Worm (Caenorhabditis elegans) whole organism, L4 larva: ENCODE measurements around the gene Y50D4A.6.

Experiments
- D1046.2 ChIP-seq: fragments of 200-800 bp; sonication (Bioruptor generic); IDR thresholded peaks from 2 replicates; pipeline ENCODE4 v1.3.6; 2022; ENCODE audit warnings: missing genetic modification characterization, missing compliant biosample characterization
- F44E2.7 ChIP-seq: fragments of 200-800 bp; sonication (Bioruptor generic); IDR thresholded peaks from 2 replicates; pipeline ENCODE4 v2.1.2; 2022; ENCODE audit warnings: missing genetic modification characterization, missing compliant biosample characterization
- F49E8.2 ChIP-seq: sonication (generic microtip); optimal IDR thresholded peaks from 2 replicates; lab custom pipeline; 2016; ENCODE audit warnings: missing compliant biosample characterization, mild to moderate bottlenecking, missing genetic modification characterization, borderline replicate concordance
- T20F7.1 ChIP-seq: fragments of 200-800 bp; sonication (Bioruptor generic); optimal IDR thresholded peaks from 2 replicates; lab custom pipeline; 2018; ENCODE audit warnings: mild to moderate bottlenecking, missing genetic modification characterization, missing compliant biosample characterization
- Y48G9A.11 ChIP-seq: fragments of 200-800 bp; sonication (Bioruptor generic); IDR thresholded peaks from 2 replicates; pipeline ENCODE4 v1.3.6; 2022; ENCODE audit warnings: missing genetic modification reagents, missing genetic modification characterization, missing compliant biosample characterization
- Y5F2A.4 ChIP-seq: fragments of 200-800 bp; sonication (Bioruptor generic); optimal IDR thresholded peaks from 2 replicates; lab custom pipeline; 2018; ENCODE audit warnings: mild to moderate bottlenecking, missing genetic modification characterization, missing compliant biosample characterization
- Y75B8A.6 ChIP-seq: fragments of 200-800 bp; sonication (Bioruptor generic); IDR thresholded peaks from 2 replicates; pipeline ENCODE4 v1.3.6; 2022; ENCODE audit warnings: missing genetic modification reagents, missing genetic modification characterization, missing compliant biosample characterization
- aha-1 ChIP-seq: fragments of 150-350 bp; peaks from one replicate; lab custom pipeline; 2014; ENCODE audit warnings: missing biosample characterization, missing genetic modification characterization
- aly-2 ChIP-seq: sonication (generic microtip); optimal IDR thresholded peaks from 2 replicates; lab custom pipeline; 2018; ENCODE audit warnings: missing biosample characterization, missing genetic modification characterization
- ama-1 ChIP-seq: fragments of 150-350 bp; optimal IDR thresholded peaks from 2 replicates; lab custom pipeline; 2014; ENCODE audit warnings: inconsistent platforms, mixed read lengths
- attf-4 ChIP-seq: sonication (generic microtip); optimal IDR thresholded peaks from 3 replicates; lab custom pipeline; 2017; ENCODE audit warnings: missing biosample characterization, missing genetic modification characterization
- ceh-44 ChIP-seq: fragments of 200-800 bp; sonication (Bioruptor generic); IDR thresholded peaks from 2 replicates; pipeline ENCODE4 v1.3.6; 2022; ENCODE audit warnings: missing genetic modification reagents, missing genetic modification characterization, missing compliant biosample characterization
- ctbp-1 ChIP-seq: fragments of 200-800 bp; sonication (Bioruptor generic); IDR thresholded peaks from 2 replicates; pipeline ENCODE4 v1.3.6; 2022; ENCODE audit warnings: missing genetic modification reagents, missing genetic modification characterization, missing compliant biosample characterization
- daf-16 ChIP-seq, 3 experiments: sonication (generic microtip); optimal IDR thresholded peaks; 2 replicates each; lab custom pipeline; 2016 to 2017; ENCODE audit warnings: missing genetic modification characterization in 3 of 3, missing genetic modification reagents in 3 of 3, mild to moderate bottlenecking in 2 of 3, missing compliant biosample characterization in 2 of 3, missing biosample characterization in 1 of 3, moderate library complexity in 1 of 3
- daf-19 ChIP-seq: fragments of 200-800 bp; sonication (Bioruptor generic); conservative IDR thresholded peaks from 2 replicates; pipeline ENCODE4 v1.3.6; 2022; ENCODE audit warnings: missing genetic modification characterization, missing compliant biosample characterization
- dmd-6 ChIP-seq: fragments of 200-800 bp; sonication (Bioruptor generic); IDR thresholded peaks from 2 replicates; pipeline ENCODE4 v1.3.6; 2022; ENCODE audit warnings: missing genetic modification reagents, missing genetic modification characterization, missing compliant biosample characterization
- dpl-1 ChIP-seq: fragments of 150-350 bp; optimal IDR thresholded peaks from 2 replicates; lab custom pipeline; 2014; ENCODE audit warnings: missing biosample characterization, missing genetic modification reagents, missing genetic modification characterization
- dve-1 ChIP-seq: sonication (generic microtip); optimal IDR thresholded peaks from 2 replicates; lab custom pipeline; 2017; ENCODE audit warnings: antibody characterized with exemption, mild to moderate bottlenecking, missing genetic modification characterization, missing compliant biosample characterization; ENCODE audit not compliant: insufficient read depth
- egl-27 ChIP-seq: sonication (generic microtip); optimal IDR thresholded peaks from 3 replicates; lab custom pipeline; 2017; ENCODE audit warnings: missing biosample characterization, missing genetic modification reagents, missing genetic modification characterization
- hlh-30 ChIP-seq: sonication (generic microtip); optimal IDR thresholded peaks from 2 replicates; lab custom pipeline; 2017; ENCODE audit warnings: antibody characterized with exemption, mild to moderate bottlenecking, missing genetic modification characterization, missing compliant biosample characterization; ENCODE audit not compliant: insufficient read depth
- jun-1 ChIP-seq: fragments of 150-350 bp; optimal IDR thresholded peaks from 2 replicates; lab custom pipeline; 2014; ENCODE audit warnings: missing biosample characterization, missing genetic modification reagents, missing genetic modification characterization
- lin-1 ChIP-seq: fragments of 200-800 bp; sonication (Bioruptor generic); IDR thresholded peaks from 2 replicates; pipeline ENCODE4 v1.3.6; 2022; ENCODE audit warnings: missing genetic modification reagents, missing genetic modification characterization, missing compliant biosample characterization
- lin-29 ChIP-seq: fragments of 200-800 bp; sonication (Bioruptor generic); IDR thresholded peaks from 2 replicates; pipeline ENCODE4 v1.3.6; 2022; ENCODE audit warnings: missing genetic modification reagents, missing genetic modification characterization, missing compliant biosample characterization
- lin-39 ChIP-seq: fragments of 150-350 bp; optimal IDR thresholded peaks from 2 replicates; lab custom pipeline; 2014; ENCODE audit warnings: missing biosample characterization, missing genetic modification reagents, missing genetic modification characterization
- lir-3 ChIP-seq: sonication (generic microtip); optimal IDR thresholded peaks from 2 replicates; lab custom pipeline; 2016; ENCODE audit warnings: mild to moderate bottlenecking, missing genetic modification characterization, missing compliant biosample characterization
- madf-9 ChIP-seq: fragments of 200-800 bp; sonication (Bioruptor generic); conservative IDR thresholded peaks from 2 replicates; pipeline ENCODE4 v1.3.6; 2022; ENCODE audit warnings: missing genetic modification reagents, missing genetic modification characterization, missing compliant biosample characterization
- mdt-29 ChIP-seq: fragments of 200-800 bp; sonication (Bioruptor generic); IDR thresholded peaks from 2 replicates; pipeline ENCODE4 v1.3.6; 2022; ENCODE audit warnings: missing genetic modification reagents, missing genetic modification characterization, missing compliant biosample characterization
- mep-1 ChIP-seq: fragments of 150-350 bp; sonication (generic microtip); optimal IDR thresholded peaks from 3 replicates; lab custom pipeline; 2014; ENCODE audit warnings: missing biosample characterization, missing genetic modification characterization
- mxl-2 ChIP-seq: fragments of 200-800 bp; sonication (Bioruptor generic); conservative IDR thresholded peaks from 2 replicates; pipeline ENCODE4 v1.3.6; 2022; ENCODE audit warnings: missing genetic modification reagents, missing genetic modification characterization, missing compliant biosample characterization
- nhr-10 ChIP-seq: fragments of 150-350 bp; optimal IDR thresholded peaks from 2 replicates; lab custom pipeline; 2014; ENCODE audit warnings: missing biosample characterization, missing genetic modification characterization
- nhr-102 ChIP-seq: sonication (generic microtip); optimal IDR thresholded peaks from 2 replicates; lab custom pipeline; 2016; ENCODE audit warnings: mild to moderate bottlenecking, missing genetic modification characterization, moderate library complexity, missing compliant biosample characterization
- nhr-11 ChIP-seq: fragments of 150-350 bp; optimal IDR thresholded peaks from 2 replicates; lab custom pipeline; 2014; ENCODE audit warnings: missing biosample characterization, missing genetic modification characterization
- nhr-111 ChIP-seq: fragments of 200-800 bp; sonication (Bioruptor generic); optimal IDR thresholded peaks from 2 replicates; lab custom pipeline; 2018; ENCODE audit warnings: mild to moderate bottlenecking, missing genetic modification characterization, missing compliant biosample characterization
- nhr-237 ChIP-seq: sonication (generic microtip); optimal IDR thresholded peaks from 2 replicates; lab custom pipeline; 2017; ENCODE audit warnings: missing biosample characterization, missing genetic modification characterization
- nhr-28 ChIP-seq: fragments of 150-350 bp; optimal IDR thresholded peaks from 2 replicates; lab custom pipeline; 2014; ENCODE audit warnings: missing biosample characterization, missing genetic modification characterization
- nhr-41 ChIP-seq: fragments of 200-800 bp; sonication (Bioruptor generic); IDR thresholded peaks from 2 replicates; pipeline ENCODE4 v1.3.6; 2022; ENCODE audit warnings: missing genetic modification reagents, missing genetic modification characterization, missing compliant biosample characterization
- nhr-42 ChIP-seq: fragments of 200-800 bp; sonication (Bioruptor generic); IDR thresholded peaks from 2 replicates; pipeline ENCODE4 v1.3.6; 2022; ENCODE audit warnings: missing genetic modification characterization, missing compliant biosample characterization
- nhr-48 ChIP-seq: sonication (generic microtip); optimal IDR thresholded peaks from 2 replicates; lab custom pipeline; 2016; ENCODE audit warnings: mild to moderate bottlenecking, missing genetic modification characterization, missing compliant biosample characterization
- nhr-77 ChIP-seq: fragments of 150-350 bp; optimal IDR thresholded peaks from 2 replicates; lab custom pipeline; 2014; ENCODE audit warnings: missing biosample characterization, missing genetic modification characterization
- pha-4 ChIP-seq, 2 experiments: fragments of 150-350 bp in 1 of 2; fragments of 200-800 bp in 1 of 2; sonication (Bioruptor generic) in 1 of 2; IDR thresholded peaks in 1 of 2; optimal IDR thresholded peaks in 1 of 2; 2 replicates each; pipeline versions ENCODE4 v1.3.6 to Lab custom; 2014 to 2022; ENCODE audit warnings: missing genetic modification characterization in 2 of 2, missing genetic modification reagents in 2 of 2, missing biosample characterization in 1 of 2, missing compliant biosample characterization in 1 of 2
- pqm-1 ChIP-seq: sonication (generic microtip); optimal IDR thresholded peaks from 2 replicates; lab custom pipeline; 2017; ENCODE audit warnings: missing biosample characterization, missing genetic modification characterization
- saeg-2 ChIP-seq: fragments of 200-800 bp; sonication (Bioruptor generic); IDR thresholded peaks from 2 replicates; pipeline ENCODE4 v1.3.6; 2022; ENCODE audit warnings: missing genetic modification reagents, missing genetic modification characterization, missing compliant biosample characterization
- skn-1 ChIP-seq: fragments of 150-350 bp; optimal IDR thresholded peaks from 2 replicates; lab custom pipeline; 2014; ENCODE audit warnings: missing biosample characterization, missing genetic modification characterization
- snpc-1.2 ChIP-seq: fragments of 200-800 bp; sonication (Bioruptor generic); IDR thresholded peaks from 2 replicates; pipeline ENCODE4 v1.3.6; 2022; ENCODE audit warnings: missing genetic modification reagents, missing genetic modification characterization, missing compliant biosample characterization
- snpc-4 ChIP-seq: fragments of 150-350 bp; optimal IDR thresholded peaks from 2 replicates; lab custom pipeline; 2014; ENCODE audit warnings: missing biosample characterization, missing genetic modification characterization
- tra-1 ChIP-seq: fragments of 200-800 bp; sonication (Bioruptor generic); IDR thresholded peaks from 2 replicates; pipeline ENCODE4 v1.3.6; 2022; ENCODE audit warnings: missing genetic modification reagents, missing genetic modification characterization, missing compliant biosample characterization
- unc-130 ChIP-seq: sonication (generic microtip); optimal IDR thresholded peaks from 2 replicates; lab custom pipeline; 2016; ENCODE audit warnings: missing genetic modification reagents, missing genetic modification characterization, missing compliant biosample characterization
- unc-62 ChIP-seq, 3 experiments: fragments of 150-350 bp in 1 of 3; sonication (generic microtip); optimal IDR thresholded peaks in 2 of 3; peaks in 1 of 3; 1 replicate in 1 of 3; 2 replicates in 2 of 3; lab custom pipeline; 2014 to 2017; ENCODE audit warnings: missing biosample characterization in 3 of 3, missing genetic modification characterization in 3 of 3, missing genetic modification reagents in 3 of 3, missing genotype in 1 of 3
- vab-7 ChIP-seq: fragments of 200-800 bp; sonication (Bioruptor generic); IDR thresholded peaks from 2 replicates; pipeline ENCODE4 v1.3.6; 2022; ENCODE audit warnings: missing genetic modification reagents, missing genetic modification characterization, missing compliant biosample characterization
- zfp-2 ChIP-seq: sonication (generic microtip); optimal IDR thresholded peaks from 2 replicates; lab custom pipeline; 2016; ENCODE audit warnings: mild to moderate bottlenecking, missing genetic modification characterization, missing compliant biosample characterization

Gene Y50D4A.6

ce11 chrV:1176277-1176839 lies 22.7 kb downstream of the Y50D4A.6 start, which contains the start of gene T21H3.1 (continued):
- TF ChIP-seq aha-1 (tag; lab: Kevin White, UChicago) (peak; percentile 6), D1046.2 (GFP tag; lab: Robert Waterston, UW) (no peak), madf-9 (GFP tag; lab: Robert Waterston, UW) (no peak), nhr-10 (tag; lab: Kevin White, UChicago) (peak; percentile 13), vab-7 (no peak), F49E8.2 (tag; lab: Kevin White, UChicago) (no peak), T20F7.1 (GFP tag; lab: Kevin White, UChicago) (no peak), nhr-28 (tag; lab: Kevin White, UChicago) (peak; percentile 91), lin-39 (tag; lab: Kevin White, UChicago) (no peak), lin-1 (GFP tag; lab: Robert Waterston, UW) (peak; percentile 63; the same call in 1 of the 2 replicates), nhr-42 (GFP tag; lab: Robert Waterston, UW) (0 out of 2 replicates have a peak, but pooled peaks have one; percentile 34), mdt-29 (GFP tag; lab: Robert Waterston, UW) (no peak), lir-3 (no peak), egl-27 (tag; lab: Kevin White, UChicago) (no peak), attf-4 (no peak), F44E2.7 (GFP tag; lab: Robert Waterston, UW) (no peak), nhr-41 (GFP tag; lab: Robert Waterston, UW) (no peak), Y5F2A.4 (GFP tag; lab: Kevin White, UChicago) (no peak), pha-4 (GFP tag; IDR thresholded peaks at IDR 0.05; lab: Robert Waterston, UW) (no peak), pha-4 (tag; optimal IDR thresholded peaks at IDR 0.05; lab: Kevin White, UChicago) (no peak), nhr-77 (tag; lab: Kevin White, UChicago) (peak; percentile 82), saeg-2 (GFP tag; lab: Robert Waterston, UW) (no peak), ctbp-1 (GFP tag; lab: Robert Waterston, UW) (no peak), nhr-102 (tag; lab: Kevin White, UChicago) (no peak), tra-1 (GFP tag; lab: Robert Waterston, UW) (no peak), dpl-1 (GFP tag; lab: Kevin White, UChicago) (no peak), nhr-11 (tag; lab: Kevin White, UChicago) (no peak), pqm-1 (tag; lab: Kevin White, UChicago) (peak; percentile 95), mep-1 (tag; lab: Kevin White, UChicago) (peak; percentile 13), lin-29 (GFP tag; lab: Robert Waterston, UW) (no peak), jun-1 (tag; lab: Kevin White, UChicago) (no peak), mxl-2 (GFP tag; lab: Robert Waterston, UW) (no peak), nhr-48 (tag; lab: Kevin White, UChicago) (no peak), aly-2 (tag; lab: Kevin White, UChicago) (no peak), skn-1 (tag; lab: Kevin White, UChicago) (no peak), daf-16 (GFP tag; optimal IDR thresholded peaks at IDR 0.05; lab: Kevin White, UChicago) (no peak), daf-16 (tag; optimal IDR thresholded peaks at IDR 0.05; lab: Kevin White, UChicago) (peak; percentile 48), ceh-44 (GFP tag; lab: Robert Waterston, UW) (no peak), nhr-111 (no peak), dve-1 (peak; percentile 88), ama-1 (lab: Kevin White, UChicago) (no peak), snpc-1.2 (no peak), unc-130 (no peak), Y48G9A.11 (GFP tag; lab: Robert Waterston, UW) (no peak), zfp-2 (tag; lab: Kevin White, UChicago) (no peak), snpc-4 (tag; lab: Kevin White, UChicago) (no peak), daf-19 (no peak), nhr-237 (tag; lab: Kevin White, UChicago) (no peak), Y75B8A.6 (GFP tag; lab: Robert Waterston, UW) (no peak), unc-62 (GFP tag; optimal IDR thresholded peaks at IDR 0.05 in 1 of 2; lab: Kevin White, UChicago) (no peak), unc-62 (tag; optimal IDR thresholded peaks at IDR 0.05; lab: Kevin White, UChicago) (no peak), dmd-6 (GFP tag; lab: Robert Waterston, UW) (peak; percentile 72), hlh-30 (tag; lab: Kevin White, UChicago) (peak; percentile 54)
